Fruit fly (Drosophila melanogaster) whole organism, embryonic: ENCODE data around the gene CG7766.

Experiments
- Awh ChIP-seq: fragments of 200-800 bp; sonication (Bioruptor generic); IDR thresholded peaks from 2 replicates; pipeline ENCODE4, ENCODE4 v1.3.6; 2022; ENCODE audit warnings: missing biosample characterization, missing genetic modification characterization
- Bdp1 ChIP-seq: fragments of 200-800 bp; sonication (Bioruptor generic); optimal IDR thresholded peaks from 3 replicates; lab custom pipeline; 2016; ENCODE audit warnings: missing biosample characterization, missing genetic modification characterization
- CG10462 ChIP-seq: fragments of 200-800 bp; sonication (Bioruptor generic); optimal IDR thresholded peaks from 2 replicates; lab custom pipeline; 2016; ENCODE audit warnings: missing biosample characterization, missing genetic modification characterization
- CG10654 ChIP-seq: fragments of 200-800 bp; sonication (Bioruptor generic); optimal IDR thresholded peaks from 2 replicates; lab custom pipeline; 2016; ENCODE audit warnings: missing biosample characterization, missing genetic modification characterization
- CG13287 ChIP-seq: fragments of 200-800 bp; sonication (Bioruptor generic); IDR thresholded peaks from 2 replicates; pipeline ENCODE4 v1.3.6; 2022; ENCODE audit warnings: missing biosample characterization, missing genetic modification characterization; ENCODE audit not compliant: partially characterized antibody
- CG13894 ChIP-seq: fragments of 200-800 bp; sonication (Bioruptor generic); optimal IDR thresholded peaks from 3 replicates; lab custom pipeline; 2018; ENCODE audit warnings: missing biosample characterization, mild to moderate bottlenecking, missing genetic modification characterization, moderate library complexity
- CG14860 ChIP-seq: fragments of 200-800 bp; sonication (Bioruptor generic); IDR thresholded peaks from 3 replicates; pipeline ENCODE4 v1.3.6; 2022; ENCODE audit warnings: missing biosample characterization, missing genetic modification characterization; ENCODE audit not compliant: partially characterized antibody
- CG1602 ChIP-seq: fragments of 200-800 bp; sonication (Bioruptor generic); optimal IDR thresholded peaks from 3 replicates; lab custom pipeline; 2016; ENCODE audit warnings: missing biosample characterization, missing genetic modification characterization
- CG16863 ChIP-seq: fragments of 200-800 bp; sonication (Bioruptor generic); optimal IDR thresholded peaks from 3 replicates; lab custom pipeline; 2016; ENCODE audit warnings: missing biosample characterization, missing genetic modification characterization
- CG17361 ChIP-seq: fragments of 200-800 bp; sonication (Bioruptor generic); IDR thresholded peaks from 3 replicates; pipeline ENCODE4 v1.3.6; 2022; ENCODE audit warnings: missing biosample characterization, missing genetic modification characterization
- CG17612 ChIP-seq: fragments of 200-800 bp; sonication (Bioruptor generic); IDR thresholded peaks from 2 replicates; pipeline ENCODE4 v1.3.6; 2022; ENCODE audit warnings: missing biosample characterization, missing genetic modification characterization
- CG2202 ChIP-seq: fragments of 200-800 bp; sonication (Bioruptor generic); optimal IDR thresholded peaks from 2 replicates; lab custom pipeline; 2018; ENCODE audit warnings: missing biosample characterization, mild to moderate bottlenecking, missing genetic modification characterization
- CG3163 ChIP-seq: fragments of 200-800 bp; sonication (Bioruptor generic); optimal IDR thresholded peaks from 3 replicates; lab custom pipeline; 2016; ENCODE audit warnings: missing biosample characterization, missing genetic modification characterization
- CG4424 ChIP-seq: fragments of 200-800 bp; sonication (Bioruptor generic); optimal IDR thresholded peaks from 3 replicates; lab custom pipeline; 2016; ENCODE audit warnings: missing biosample characterization, missing genetic modification characterization
- CG5245 ChIP-seq: fragments of 200-800 bp; sonication (Bioruptor generic); optimal IDR thresholded peaks from 3 replicates; lab custom pipeline; 2016; ENCODE audit warnings: missing biosample characterization, missing genetic modification characterization
- CG6175 ChIP-seq: fragments of 200-800 bp; sonication (Bioruptor generic); IDR thresholded peaks from 3 replicates; pipeline ENCODE4 v1.3.6; 2022; ENCODE audit warnings: missing biosample characterization, missing genetic modification characterization
- CG6654 ChIP-seq: fragments of 200-800 bp; sonication (Bioruptor generic); optimal IDR thresholded peaks from 2 replicates; lab custom pipeline; 2017; ENCODE audit warnings: missing biosample characterization, mild to moderate bottlenecking, missing genetic modification characterization
- CG6683 ChIP-seq: fragments of 200-800 bp; sonication (Bioruptor generic); optimal IDR thresholded peaks from 2 replicates; lab custom pipeline; 2017; ENCODE audit warnings: missing biosample characterization, mild to moderate bottlenecking, missing genetic modification characterization, missing genetic modification reagents
- CG6854 ChIP-seq: fragments of 200-800 bp; sonication (Bioruptor generic); optimal IDR thresholded peaks from 3 replicates; lab custom pipeline; 2017; ENCODE audit warnings: missing biosample characterization, mild to moderate bottlenecking, missing genetic modification characterization
- CG8281 ChIP-seq: fragments of 200-800 bp; sonication (Bioruptor generic); optimal IDR thresholded peaks from 2 replicates; lab custom pipeline; 2018; ENCODE audit warnings: missing biosample characterization, mild to moderate bottlenecking, missing genetic modification characterization, moderate library complexity
- CG8924 ChIP-seq: fragments of 200-800 bp; optimal IDR thresholded peaks from 3 replicates; lab custom pipeline; 2019; ENCODE audit warnings: missing biosample characterization, mild to moderate bottlenecking, missing genetic modification characterization, moderate library complexity
- Dad ChIP-seq: fragments of 200-800 bp; sonication (Bioruptor generic); optimal IDR thresholded peaks from 3 replicates; lab custom pipeline; 2016; ENCODE audit warnings: missing biosample characterization, missing genetic modification characterization
- Deaf1 ChIP-seq: fragments of 200-800 bp; optimal IDR thresholded peaks from 3 replicates; lab custom pipeline; 2019; ENCODE audit warnings: missing biosample characterization, mild to moderate bottlenecking, missing genetic modification characterization, moderate library complexity
- Doc3 ChIP-seq: fragments of 200-800 bp; sonication (Bioruptor generic); IDR thresholded peaks from 3 replicates; pipeline ENCODE4 v1.3.6; 2022; ENCODE audit warnings: missing biosample characterization, missing genetic modification characterization; ENCODE audit not compliant: partially characterized antibody
- E2f1 ChIP-seq: fragments of 200-800 bp; sonication (Bioruptor generic); IDR thresholded peaks from 2 replicates; pipeline ENCODE4 v1.3.6; 2022; ENCODE audit warnings: missing biosample characterization, missing genetic modification characterization
- Fer3 ChIP-seq: fragments of 200-800 bp; sonication (Bioruptor generic); optimal IDR thresholded peaks from 2 replicates; lab custom pipeline; 2018; ENCODE audit warnings: missing biosample characterization, mild to moderate bottlenecking, missing genetic modification characterization, moderate library complexity
- HLH4C ChIP-seq: fragments of 200-800 bp; sonication (Bioruptor generic); IDR thresholded peaks from 3 replicates; pipeline ENCODE4 v1.3.6; 2022; ENCODE audit warnings: missing biosample characterization, missing genetic modification characterization; ENCODE audit not compliant: partially characterized antibody
- HLH54F ChIP-seq: fragments of 200-800 bp; sonication (Bioruptor generic); optimal IDR thresholded peaks from 3 replicates; lab custom pipeline; 2016; ENCODE audit warnings: missing biosample characterization, missing genetic modification characterization
- Lim3 ChIP-seq: fragments of 200-800 bp; sonication (Bioruptor generic); IDR thresholded peaks from 2 replicates; pipeline ENCODE4 v1.3.6; 2022; ENCODE audit warnings: missing biosample characterization, missing genetic modification characterization
- NC2β ChIP-seq: fragments of 200-800 bp; sonication (Bioruptor generic); optimal IDR thresholded peaks from 2 replicates; lab custom pipeline; 2016; ENCODE audit warnings: missing biosample characterization, missing genetic modification characterization
- NfI ChIP-seq: fragments of 200-800 bp; sonication (Bioruptor generic); optimal IDR thresholded peaks from 3 replicates; lab custom pipeline; 2018; ENCODE audit warnings: missing biosample characterization, mild to moderate bottlenecking, missing genetic modification characterization, moderate library complexity
- Poxn ChIP-seq: fragments of 200-800 bp; sonication (Bioruptor generic); IDR thresholded peaks from 2 replicates; pipeline ENCODE4 v1.3.6; 2022; ENCODE audit warnings: missing biosample characterization, missing genetic modification characterization
- Ptx1 ChIP-seq: fragments of 200-800 bp; sonication (Bioruptor generic); IDR thresholded peaks from 2 replicates; pipeline ENCODE4 v1.3.6; 2022; ENCODE audit warnings: missing biosample characterization, missing genetic modification characterization
- Stat92E ChIP-seq, 3 experiments: fragments of >200 bp in 2 of 3; fragments of 200-800 bp in 1 of 3; sonication (Bioruptor generic) in 1 of 3; optimal IDR thresholded peaks; 2 replicates each; lab custom pipeline; 2017 to 2019; ENCODE audit warnings: missing biosample characterization in 3 of 3, missing genetic modification characterization in 3 of 3, mild to moderate bottlenecking in 1 of 3, moderate library complexity in 1 of 3
- ac ChIP-seq: fragments of 200-800 bp; sonication (Bioruptor generic); optimal IDR thresholded peaks from 3 replicates; lab custom pipeline; 2017; ENCODE audit warnings: missing biosample characterization, mild to moderate bottlenecking, missing genetic modification characterization
- aop ChIP-seq: fragments of 200-800 bp; sonication (Bioruptor generic); IDR thresholded peaks from 2 replicates; pipeline ENCODE4 v1.3.6; 2022; ENCODE audit warnings: missing biosample characterization, missing genetic modification characterization
- cad ChIP-seq: fragments of >200 bp; optimal IDR thresholded peaks from 2 replicates; lab custom pipeline; 2017; ENCODE audit warnings: missing biosample characterization, missing genetic modification characterization
- chinmo ChIP-seq: fragments of 200-800 bp; sonication (Bioruptor generic); IDR thresholded peaks from 4 replicates; pipeline ENCODE4 v1.3.6; 2022; ENCODE audit warnings: missing biosample characterization, missing genetic modification characterization; ENCODE audit not compliant: partially characterized antibody
- dmrt11E ChIP-seq: fragments of 200-800 bp; sonication (Bioruptor generic); optimal IDR thresholded peaks from 3 replicates; lab custom pipeline; 2018; ENCODE audit warnings: missing biosample characterization, mild to moderate bottlenecking, missing genetic modification characterization, moderate library complexity
- gce ChIP-seq: fragments of 200-800 bp; sonication (Bioruptor generic); IDR thresholded peaks from 3 replicates; pipeline ENCODE4 v1.3.6; 2022; ENCODE audit warnings: missing biosample characterization, missing genetic modification characterization
- gcm2 ChIP-seq: fragments of 200-800 bp; sonication (Bioruptor generic); optimal IDR thresholded peaks from 2 replicates; lab custom pipeline; 2016; ENCODE audit warnings: missing biosample characterization, missing genetic modification characterization
- gsb-n ChIP-seq: fragments of 200-800 bp; sonication (Bioruptor generic); optimal IDR thresholded peaks from 3 replicates; lab custom pipeline; 2018; ENCODE audit warnings: missing biosample characterization, mild to moderate bottlenecking, missing genetic modification characterization
- jing ChIP-seq: fragments of 200-800 bp; sonication (Bioruptor generic); optimal IDR thresholded peaks from 2 replicates; lab custom pipeline; 2018; ENCODE audit warnings: missing biosample characterization, mild to moderate bottlenecking, missing genetic modification characterization
- lab ChIP-seq: fragments of 200-800 bp; sonication (Bioruptor generic); optimal IDR thresholded peaks from 3 replicates; lab custom pipeline; 2017; ENCODE audit warnings: missing biosample characterization, missing genetic modification characterization, mild to moderate bottlenecking, moderate library complexity, missing genetic modification reagents
- nerfin-2 ChIP-seq: fragments of 200-800 bp; sonication (Bioruptor generic); IDR thresholded peaks from 2 replicates; pipeline ENCODE4 v1.3.6; 2022; ENCODE audit warnings: missing biosample characterization, missing genetic modification characterization; ENCODE audit not compliant: partially characterized antibody
- nom ChIP-seq: fragments of 200-800 bp; sonication (Bioruptor generic); optimal IDR thresholded peaks from 2 replicates; lab custom pipeline; 2017; ENCODE audit warnings: missing biosample characterization, missing genetic modification characterization, mild to moderate bottlenecking, moderate library complexity, missing genetic modification reagents
- org-1 ChIP-seq: fragments of 200-800 bp; sonication (Bioruptor generic); optimal IDR thresholded peaks from 2 replicates; lab custom pipeline; 2017; ENCODE audit warnings: missing biosample characterization, missing genetic modification characterization
- stc ChIP-seq: fragments of 200-800 bp; sonication (Bioruptor generic); IDR thresholded peaks from 2 replicates; pipeline ENCODE4 v1.3.6; 2022; ENCODE audit warnings: missing biosample characterization, missing genetic modification characterization
- vvl ChIP-seq: fragments of 200-800 bp; sonication (Bioruptor generic); IDR thresholded peaks from 2 replicates; pipeline ENCODE4 v1.3.6; 2022; ENCODE audit warnings: missing biosample characterization, missing genetic modification characterization
- zen2 ChIP-seq: fragments of 200-800 bp; sonication (Bioruptor generic); IDR thresholded peaks from 3 replicates; pipeline ENCODE4 v1.3.6; 2022; ENCODE audit warnings: missing biosample characterization, missing genetic modification characterization; ENCODE audit not compliant: partially characterized antibody

The CG7766 gene

dm6 chrX:9127264-9128011 lies 23.9 kb upstream of the CG7766 start (continued):
- no peak for TF ChIP-seq aop (GFP tag; lab: Robert Waterston, UW)
- no peak for TF ChIP-seq Stat92E (GFP tag; optimal IDR thresholded peaks at IDR 0.05; lab: Kevin White, UChicago)
- TF ChIP-seq stc (GFP tag; lab: Robert Waterston, UW) = no peak
- no peak for TF ChIP-seq nom
- no peak for TF ChIP-seq zen2 (GFP tag; lab: Robert Waterston, UW)
- TF ChIP-seq CG6683 (GFP tag; lab: Kevin White, UChicago) = no peak
- TF ChIP-seq CG2202 (tag; lab: Kevin White, UChicago) = no peak
- TF ChIP-seq gce (GFP tag; lab: Robert Waterston, UW) = no peak
- TF ChIP-seq Poxn (GFP tag; lab: Robert Waterston, UW) = no peak
- TF ChIP-seq Fer3 (tag; lab: Kevin White, UChicago) = peak; percentile 20
- no peak for TF ChIP-seq ac
- no peak for TF ChIP-seq CG17361 (GFP tag; lab: Robert Waterston, UW)
- no peak for TF ChIP-seq CG10654
- TF ChIP-seq CG14860 = no peak
- TF ChIP-seq Awh (GFP tag; lab: Robert Waterston, UW) = no peak
- no peak for TF ChIP-seq NfI (GFP tag; lab: Kevin White, UChicago)
- TF ChIP-seq HLH54F = no peak
- TF ChIP-seq CG6854 = no peak
- no peak for TF ChIP-seq cad (GFP tag; lab: Kevin White, UChicago)
- TF ChIP-seq CG13894 (tag; lab: Kevin White, UChicago) = no peak
- TF ChIP-seq CG6654 (GFP tag; lab: Kevin White, UChicago) = no peak
- no peak for TF ChIP-seq vvl (GFP tag; lab: Robert Waterston, UW)
- TF ChIP-seq CG17612 (GFP tag; lab: Robert Waterston, UW) = no peak
- no peak for TF ChIP-seq dmrt11E (tag; lab: Kevin White, UChicago)
- no peak for TF ChIP-seq CG6175 (GFP tag; lab: Robert Waterston, UW)
- no peak for TF ChIP-seq CG5245 (GFP tag; lab: Kevin White, UChicago)
- TF ChIP-seq Ptx1 (GFP tag; lab: Robert Waterston, UW) = peak; percentile 38; the same call in 1 of the 2 replicates
- TF ChIP-seq Doc3 (GFP tag; lab: Robert Waterston, UW) = 0 out of 3 replicates have a peak, but pooled peaks have one; percentile 18
- no peak for TF ChIP-seq gcm2 (GFP tag; lab: Kevin White, UChicago)
- no peak for TF ChIP-seq HLH4C (GFP tag; lab: Robert Waterston, UW)
- TF ChIP-seq gsb-n (tag; lab: Kevin White, UChicago) = no peak
- TF ChIP-seq nerfin-2 (GFP tag; lab: Robert Waterston, UW) = no peak
- TF ChIP-seq Lim3 (GFP tag; lab: Robert Waterston, UW) = no peak
- TF ChIP-seq CG3163 = no peak
- TF ChIP-seq CG10462 (GFP tag; lab: Kevin White, UChicago) = no peak
- TF ChIP-seq CG4424 (GFP tag; lab: Kevin White, UChicago) = peak; percentile 3
- no peak for TF ChIP-seq chinmo (GFP tag; lab: Robert Waterston, UW)
- no peak for TF ChIP-seq org-1 (GFP tag; lab: Kevin White, UChicago)
- TF ChIP-seq NC2β (GFP tag; lab: Kevin White, UChicago) = no peak
- TF ChIP-seq Deaf1 = no peak
- TF ChIP-seq CG8281 (tag; lab: Kevin White, UChicago) = no peak
- no peak for TF ChIP-seq Dad
- peak; percentile 47 for TF ChIP-seq lab
- no peak for TF ChIP-seq CG13287 (GFP tag; lab: Robert Waterston, UW)
- TF ChIP-seq CG8924 (tag; lab: Kevin White, UChicago) = no peak
- TF ChIP-seq E2f1 (GFP tag; lab: Robert Waterston, UW) = no peak
- no peak for TF ChIP-seq jing (GFP tag; lab: Kevin White, UChicago)
- TF ChIP-seq CG16863 (GFP tag; lab: Kevin White, UChicago) = no peak
- no peak for TF ChIP-seq CG1602
- TF ChIP-seq Bdp1 = no peak
